Worm (Caenorhabditis elegans): ENCODE data around the gene rhi-1.

DNA sequence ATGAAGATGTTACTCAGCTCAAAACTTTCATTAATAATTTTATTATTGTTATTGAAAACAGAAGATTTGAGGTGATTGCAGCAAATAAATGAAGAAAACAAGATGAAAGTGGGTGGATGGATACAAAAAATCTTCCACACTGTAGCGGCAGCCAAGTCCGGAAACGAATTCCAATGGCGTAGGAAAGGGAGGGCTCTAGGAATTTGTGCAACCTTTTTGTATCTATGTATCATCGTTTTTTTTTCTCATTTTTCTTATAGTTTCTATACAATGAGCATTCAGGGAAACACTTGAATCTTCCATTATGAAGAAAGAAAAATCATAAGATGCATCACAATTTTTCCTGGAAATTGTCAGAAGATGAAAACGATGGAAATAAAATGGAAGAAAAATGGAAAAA is 7.8 kb upstream of the rhi-1 start:
- TF ChIP-seq nhr-25 (tag; optimal IDR thresholded peaks at IDR 0.05) (no peak), aly-2 (tag; optimal IDR thresholded peaks at IDR 0.05) (no peak), nhr-12 (tag; optimal IDR thresholded peaks at IDR 0.05) (no peak), fkh-10 (GFP tag; optimal IDR thresholded peaks at IDR 0.05) (no peak), nfya-1 (tag; optimal IDR thresholded peaks at IDR 0.05; ENCODE audit: insufficient read depth) (no peak), skn-1 (tag; optimal IDR thresholded peaks at IDR 0.05) (no peak), ZK546.5 (tag; optimal IDR thresholded peaks at IDR 0.05) (no peak), sea-2 (GFP tag; optimal IDR thresholded peaks at IDR 0.05) (no peak), ztf-11 (tag; optimal IDR thresholded peaks at IDR 0.05) (no peak), ceh-82 (tag; optimal IDR thresholded peaks at IDR 0.05) (no peak), nhr-11 (tag; optimal IDR thresholded peaks at IDR 0.05) (no peak)
